Fruit fly (Drosophila melanogaster) whole organism, pupa: Measurements from ENCODE around the gene mu2.

Experiments
- CG32121 ChIP-seq: fragments of 200-800 bp; sonication (Bioruptor generic); IDR thresholded peaks from 2 replicates; pipeline ENCODE4 v1.3.6; 2022; ENCODE audit warnings: missing biosample characterization, missing genetic modification characterization
- EcR ChIP-seq: fragments of 200-800 bp; sonication (Bioruptor generic); optimal IDR thresholded peaks from 3 replicates; lab custom pipeline; 2019; ENCODE audit warnings: missing biosample characterization, missing genetic modification characterization, mild to moderate bottlenecking, moderate library complexity, missing genetic modification reagents
- Pif1A ChIP-seq: fragments of 200-800 bp; sonication (Bioruptor generic); optimal IDR thresholded peaks from 3 replicates; lab custom pipeline; 2016; ENCODE audit warnings: missing biosample characterization, missing genetic modification characterization

dm6 chr3L:1920051-1920450 is 27.2 kb downstream of the mu2 start:
- no peak for TF ChIP-seq Pif1A (GFP tag; lab: Kevin White, UChicago)
- no peak for TF ChIP-seq EcR (GFP tag; lab: Kevin White, UChicago)
- no peak for TF ChIP-seq CG32121 (GFP tag; lab: Robert Waterston, UW)
